Fruit fly (Drosophila melanogaster): Measurements from ENCODE around the gene MED30.

The MED30 gene

dm6 chr3L:654019-654418 is at the start of gene MED30, which contains the start of gene Rev1:
Gene MED30, minus strand, starts transcription at chr3L:654089.
Gene Rev1, plus strand, starts transcription at chr3L:654363.
- no peak for TF ChIP-seq insv (optimal IDR thresholded peaks at IDR 0.05)
- no peak for TF ChIP-seq h (optimal IDR thresholded peaks at IDR 0.05)
- no peak for TF ChIP-seq psq (optimal IDR thresholded peaks at IDR 0.05)
- TF ChIP-seq ttk (optimal IDR thresholded peaks at IDR 0.05) = no peak
- TF ChIP-seq Sin3A (optimal IDR thresholded peaks at IDR 0.05) = no peak
- TF ChIP-seq Myc (optimal IDR thresholded peaks at IDR 0.05) = no peak

- TF ChIP-seq Myc (optimal IDR thresholded peaks at IDR 0.05) (no peak), h (optimal IDR thresholded peaks at IDR 0.05) (no peak)
Observed at dm6 chr3L:703160-703793, 49.4 kb upstream of the MED30 start.

dm6 chr3L:701798-702635 is 48.1 kb upstream of the MED30 start:
- TF ChIP-seq h (optimal IDR thresholded peaks at IDR 0.05) = no peak
- no peak for TF ChIP-seq ttk (optimal IDR thresholded peaks at IDR 0.05)
- TF ChIP-seq Sin3A (optimal IDR thresholded peaks at IDR 0.05) = no peak
- no peak for TF ChIP-seq psq (optimal IDR thresholded peaks at IDR 0.05)
- TF ChIP-seq Myc (optimal IDR thresholded peaks at IDR 0.05) = no peak
- no peak for TF ChIP-seq insv (optimal IDR thresholded peaks at IDR 0.05)

dm6 chr3L:700160-700917 is 46.5 kb upstream of the MED30 start:
- no peak for TF ChIP-seq ttk (optimal IDR thresholded peaks at IDR 0.05)
- TF ChIP-seq Myc (optimal IDR thresholded peaks at IDR 0.05) = no peak
- no peak for TF ChIP-seq psq (optimal IDR thresholded peaks at IDR 0.05)
- TF ChIP-seq h (optimal IDR thresholded peaks at IDR 0.05) = no peak
- no peak for TF ChIP-seq Sin3A (optimal IDR thresholded peaks at IDR 0.05)
- no peak for TF ChIP-seq insv (optimal IDR thresholded peaks at IDR 0.05)

dm6 chr3L:699368-700150 is 45.7 kb upstream of the MED30 start:
- TF ChIP-seq psq (optimal IDR thresholded peaks at IDR 0.05) = no peak

- TF ChIP-seq Myc (optimal IDR thresholded peaks at IDR 0.05) = no peak
- TF ChIP-seq insv (optimal IDR thresholded peaks at IDR 0.05) = no peak
- TF ChIP-seq psq (optimal IDR thresholded peaks at IDR 0.05) = no peak
- TF ChIP-seq h (optimal IDR thresholded peaks at IDR 0.05) = no peak
- TF ChIP-seq Sin3A (optimal IDR thresholded peaks at IDR 0.05) = no peak
- no peak for TF ChIP-seq ttk (optimal IDR thresholded peaks at IDR 0.05)
Observed at dm6 chr3L:698748-699367, 45.0 kb upstream of the MED30 start, which contains the start of gene CG13894. Gene CG13894, minus strand, starts transcription at chr3L:699144.

- no peak for TF ChIP-seq ttk (optimal IDR thresholded peaks at IDR 0.05)
- TF ChIP-seq psq (optimal IDR thresholded peaks at IDR 0.05) = no peak
- no peak for TF ChIP-seq Sin3A (optimal IDR thresholded peaks at IDR 0.05)
- TF ChIP-seq insv (optimal IDR thresholded peaks at IDR 0.05) = no peak
- TF ChIP-seq Myc (optimal IDR thresholded peaks at IDR 0.05) = no peak
- no peak for TF ChIP-seq h (optimal IDR thresholded peaks at IDR 0.05)
Observed at dm6 chr3L:697724-698123, 43.8 kb upstream of the MED30 start.

- TF ChIP-seq Sin3A (optimal IDR thresholded peaks at IDR 0.05) = no peak
- no peak for TF ChIP-seq ttk (optimal IDR thresholded peaks at IDR 0.05)
- TF ChIP-seq h (optimal IDR thresholded peaks at IDR 0.05) = no peak
- no peak for TF ChIP-seq psq (optimal IDR thresholded peaks at IDR 0.05)
- TF ChIP-seq Myc (optimal IDR thresholded peaks at IDR 0.05) = no peak
- TF ChIP-seq insv (optimal IDR thresholded peaks at IDR 0.05) = no peak
Observed at dm6 chr3L:697055-697427, 43.2 kb upstream of the MED30 start.

dm6 chr3L:696404-697054 is 42.6 kb upstream of the MED30 start:
- no peak for TF ChIP-seq ttk (optimal IDR thresholded peaks at IDR 0.05)
- TF ChIP-seq Myc (optimal IDR thresholded peaks at IDR 0.05) = no peak
- TF ChIP-seq h (optimal IDR thresholded peaks at IDR 0.05) = no peak
- no peak for TF ChIP-seq psq (optimal IDR thresholded peaks at IDR 0.05)
- no peak for TF ChIP-seq Sin3A (optimal IDR thresholded peaks at IDR 0.05)
- TF ChIP-seq insv (optimal IDR thresholded peaks at IDR 0.05) = no peak

dm6 chr3L:695510-695909 is 41.6 kb upstream of the MED30 start:
- TF ChIP-seq Myc (optimal IDR thresholded peaks at IDR 0.05) = no peak
- no peak for TF ChIP-seq insv (optimal IDR thresholded peaks at IDR 0.05)
- no peak for TF ChIP-seq psq (optimal IDR thresholded peaks at IDR 0.05)
- no peak for TF ChIP-seq Sin3A (optimal IDR thresholded peaks at IDR 0.05)

- no peak for TF ChIP-seq h (optimal IDR thresholded peaks at IDR 0.05)
- no peak for TF ChIP-seq Sin3A (optimal IDR thresholded peaks at IDR 0.05)
- no peak for TF ChIP-seq ttk (optimal IDR thresholded peaks at IDR 0.05)
- TF ChIP-seq insv (optimal IDR thresholded peaks at IDR 0.05) = no peak
- no peak for TF ChIP-seq Myc (optimal IDR thresholded peaks at IDR 0.05)
- TF ChIP-seq psq (optimal IDR thresholded peaks at IDR 0.05) = no peak
Observed at dm6 chr3L:692699-693098, 38.8 kb upstream of the MED30 start, which contains the start of gene Vti1a. Gene Vti1a, minus strand, starts transcription at chr3L:692919.
